Worm (Caenorhabditis elegans): ENCODE results near the gene M02G9.4.

- TF ChIP-seq eyg-1 (tag; optimal IDR thresholded peaks at IDR 0.05), result no peak
- no peak for TF ChIP-seq elt-2 (tag; optimal IDR thresholded peaks at IDR 0.05)
- TF ChIP-seq hlh-6 (tag; optimal IDR thresholded peaks at IDR 0.05), result no peak
- no peak for TF ChIP-seq hlh-13 (GFP tag; optimal IDR thresholded peaks at IDR 0.05)
- no peak for TF ChIP-seq pqm-1 (tag; optimal IDR thresholded peaks at IDR 0.05)
- TF ChIP-seq ama-1 (optimal IDR thresholded peaks at IDR 0.05), result no peak
- TF ChIP-seq C38D4.7 (GFP tag; optimal IDR thresholded peaks at IDR 0.05), result no peak
Measured at ce11 chrII:10294262-10294661, 22.8 kb upstream of the M02G9.4 start.

Measured in whole organism, late embryonic.